Worm (Caenorhabditis elegans): ENCODE results near the gene pph-1.

Gene pph-1

ce11 chrV:10714630-10715029, 12.3 kb downstream of the pph-1 start:
- TF ChIP-seq lsy-2 (tag; optimal IDR thresholded peaks at IDR 0.05) (no peak), skn-1 (tag; optimal IDR thresholded peaks at IDR 0.05) (no peak), Y55F3AM.14 (GFP tag; optimal IDR thresholded peaks at IDR 0.05) (peak; percentile 56), lin-13 (GFP tag; optimal IDR thresholded peaks at IDR 0.05) (no peak)

ce11 chrV:10715158-10716152, 13.1 kb downstream of the pph-1 start:
- TF ChIP-seq fos-1 (tag; optimal IDR thresholded peaks at IDR 0.05) (peak; percentile 74), nhr-11 (tag; optimal IDR thresholded peaks at IDR 0.05) (no peak), ZK546.5 (tag; optimal IDR thresholded peaks at IDR 0.05) (no peak), lin-13 (GFP tag; optimal IDR thresholded peaks at IDR 0.05) (peak; percentile 87), nhr-21 (tag; optimal IDR thresholded peaks at IDR 0.05) (peak; percentile 91), nhr-12 (tag; optimal IDR thresholded peaks at IDR 0.05) (peak; percentile 16), nhr-10 (tag; optimal IDR thresholded peaks at IDR 0.05) (no peak), crh-2 (tag; optimal IDR thresholded peaks at IDR 0.05) (peak; percentile 90), blmp-1 (tag; optimal IDR thresholded peaks at IDR 0.05; ENCODE audit: insufficient read depth) (peak; percentile 80), mbf-1 (tag; optimal IDR thresholded peaks at IDR 0.05) (no peak), C34F6.9 (tag; optimal IDR thresholded peaks at IDR 0.05) (peak; percentile 95), ama-1 (optimal IDR thresholded peaks at IDR 0.05) (peak; percentile 81), snpc-4 (tag; optimal IDR thresholded peaks at IDR 0.05) (peak; percentile 95), Y55F3AM.14 (GFP tag; optimal IDR thresholded peaks at IDR 0.05) (peak; percentile 100), lin-11 (tag; optimal IDR thresholded peaks at IDR 0.05) (peak; percentile 90), lsy-2 (tag; optimal IDR thresholded peaks at IDR 0.05) (peak; percentile 42 to 90), gmeb-1 (tag; optimal IDR thresholded peaks at IDR 0.05) (peak; percentile 75), ztf-11 (tag; optimal IDR thresholded peaks at IDR 0.05) (peak; percentile 13), ztf-1 (GFP tag; conservative IDR thresholded peaks at IDR 0.05) (no peak), sem-4 (tag; optimal IDR thresholded peaks at IDR 0.05) (peak; percentile 98), skn-1 (tag; optimal IDR thresholded peaks at IDR 0.05) (no peak), ceh-82 (tag; optimal IDR thresholded peaks at IDR 0.05) (peak; percentile 73), nhr-129 (tag; optimal IDR thresholded peaks at IDR 0.05) (peak; percentile 89), sma-3 (GFP tag; optimal IDR thresholded peaks at IDR 0.05) (peak; percentile 49), dmd-4 (tag; optimal IDR thresholded peaks at IDR 0.05) (no peak), nhr-23 (tag; optimal IDR thresholded peaks at IDR 0.05) (no peak), mdl-1 (tag; optimal IDR thresholded peaks at IDR 0.05) (peak; percentile 98 to 99), peb-1 (tag; optimal IDR thresholded peaks at IDR 0.05) (no peak), F13H6.1 (tag; optimal IDR thresholded peaks at IDR 0.05) (peak; percentile 95), R02D3.7 (tag; optimal IDR thresholded peaks at IDR 0.05) (no peak), nhr-25 (tag; optimal IDR thresholded peaks at IDR 0.05) (peak; percentile 94), egl-27 (tag; optimal IDR thresholded peaks at IDR 0.05) (peak; percentile 87), ceh-16 (tag; optimal IDR thresholded peaks at IDR 0.05) (peak; percentile 94), zag-1 (tag; optimal IDR thresholded peaks at IDR 0.05) (peak; percentile 94), nhr-77 (tag; optimal IDR thresholded peaks at IDR 0.05) (no peak), sma-9 (GFP tag; optimal IDR thresholded peaks at IDR 0.05) (peak; percentile 99), sma-9 (tag; optimal IDR thresholded peaks at IDR 0.05) (no peak), aly-2 (tag; optimal IDR thresholded peaks at IDR 0.05) (no peak), nhr-6 (tag; optimal IDR thresholded peaks at IDR 0.05) (peak; percentile 85), elt-3 (tag; optimal IDR thresholded peaks at IDR 0.05) (no peak), unc-62 (GFP tag; optimal IDR thresholded peaks at IDR 0.05) (peak; percentile 90), elt-1 (tag; optimal IDR thresholded peaks at IDR 0.05) (no peak), unc-39 (tag; optimal IDR thresholded peaks at IDR 0.05) (peak; percentile 43), alr-1 (tag; optimal IDR thresholded peaks at IDR 0.05) (no peak), nhr-237 (tag; optimal IDR thresholded peaks at IDR 0.05) (no peak), ztf-4 (tag; optimal IDR thresholded peaks at IDR 0.05) (peak; percentile 95), lin-39 (tag; optimal IDR thresholded peaks at IDR 0.05) (peak; percentile 17), unc-55 (GFP tag; optimal IDR thresholded peaks at IDR 0.05) (peak; percentile 90), mab-5 (tag; optimal IDR thresholded peaks at IDR 0.05) (peak; percentile 84)
